Worm (Caenorhabditis elegans) whole organism, L4 larva: ENCODE data around the gene srab-20.

Source experiments
- F49E8.2 ChIP-seq: sonication (generic microtip); optimal IDR thresholded peaks from 2 replicates; lab custom pipeline; 2016; ENCODE audit warnings: missing compliant biosample characterization, mild to moderate bottlenecking, missing genetic modification characterization, borderline replicate concordance
- T26A8.4 ChIP-seq: fragments of 200-800 bp; sonication (Bioruptor generic); IDR thresholded peaks from 2 replicates; pipeline ENCODE4 v1.3.6; 2022; ENCODE audit warnings: missing genetic modification characterization, missing compliant biosample characterization
- Y48G9A.11 ChIP-seq: fragments of 200-800 bp; sonication (Bioruptor generic); IDR thresholded peaks from 2 replicates; pipeline ENCODE4 v1.3.6; 2022; ENCODE audit warnings: missing genetic modification reagents, missing genetic modification characterization, missing compliant biosample characterization
- Y75B8A.6 ChIP-seq: fragments of 200-800 bp; sonication (Bioruptor generic); IDR thresholded peaks from 2 replicates; pipeline ENCODE4 v1.3.6; 2022; ENCODE audit warnings: missing genetic modification reagents, missing genetic modification characterization, missing compliant biosample characterization
- aha-1 ChIP-seq: fragments of 150-350 bp; peaks from one replicate; lab custom pipeline; 2014; ENCODE audit warnings: missing biosample characterization, missing genetic modification characterization
- ceh-32 ChIP-seq: sonication (generic microtip); optimal IDR thresholded peaks from 2 replicates; lab custom pipeline; 2016; ENCODE audit warnings: mild to moderate bottlenecking, missing genetic modification characterization, missing compliant biosample characterization; ENCODE audit not compliant: poor library complexity
- ceh-62 ChIP-seq: sonication (generic microtip); optimal IDR thresholded peaks from 2 replicates; lab custom pipeline; 2017; ENCODE audit warnings: missing biosample characterization, missing genetic modification characterization
- cey-2 ChIP-seq: sonication (generic microtip); optimal IDR thresholded peaks from 3 replicates; lab custom pipeline; 2017; ENCODE audit warnings: missing genetic modification characterization, mild to moderate bottlenecking, missing compliant biosample characterization, antibody characterized with exemption, borderline replicate concordance; ENCODE audit not compliant: insufficient read depth
- daf-12 ChIP-seq: fragments of 150-350 bp; optimal IDR thresholded peaks from 2 replicates; lab custom pipeline; 2014; ENCODE audit warnings: missing biosample characterization, missing genetic modification reagents, missing genetic modification characterization
- daf-16 ChIP-seq, 3 experiments: sonication (generic microtip); optimal IDR thresholded peaks; 2 replicates each; lab custom pipeline; 2016 to 2017; ENCODE audit warnings: missing genetic modification characterization in 3 of 3, missing genetic modification reagents in 3 of 3, mild to moderate bottlenecking in 2 of 3, missing compliant biosample characterization in 2 of 3, missing biosample characterization in 1 of 3, moderate library complexity in 1 of 3
- daf-8 ChIP-seq: fragments of 200-800 bp; sonication (Bioruptor generic); IDR thresholded peaks from 2 replicates; pipeline ENCODE4 v1.3.6; 2022; ENCODE audit warnings: missing genetic modification characterization, missing compliant biosample characterization
- dmd-6 ChIP-seq: fragments of 200-800 bp; sonication (Bioruptor generic); IDR thresholded peaks from 2 replicates; pipeline ENCODE4 v1.3.6; 2022; ENCODE audit warnings: missing genetic modification reagents, missing genetic modification characterization, missing compliant biosample characterization
- duxl-1 ChIP-seq: sonication (generic microtip); optimal IDR thresholded peaks from 2 replicates; lab custom pipeline; 2016; ENCODE audit warnings: mild to moderate bottlenecking, missing genetic modification characterization, moderate library complexity, missing compliant biosample characterization; ENCODE audit not compliant: poor library complexity
- egl-27 ChIP-seq: sonication (generic microtip); optimal IDR thresholded peaks from 3 replicates; lab custom pipeline; 2017; ENCODE audit warnings: missing biosample characterization, missing genetic modification reagents, missing genetic modification characterization
- egl-43 ChIP-seq: fragments of 200-800 bp; sonication (Bioruptor generic); IDR thresholded peaks from 2 replicates; pipeline ENCODE4 v1.3.6; 2022; ENCODE audit warnings: missing genetic modification reagents, missing genetic modification characterization, missing compliant biosample characterization
- hif-1 ChIP-seq, 2 experiments: sonication (generic microtip); optimal IDR thresholded peaks; 2 replicates each; lab custom pipeline; 2016 to 2017; ENCODE audit warnings: missing compliant biosample characterization in 2 of 2, missing genetic modification characterization in 2 of 2, missing genetic modification reagents in 2 of 2, missing genotype in 2 of 2, mild to moderate bottlenecking in 1 of 2
- hlh-11 ChIP-seq: fragments of 200-800 bp; sonication (Bioruptor generic); optimal IDR thresholded peaks from 2 replicates; lab custom pipeline; 2018; ENCODE audit warnings: mild to moderate bottlenecking, missing genetic modification characterization, missing compliant biosample characterization
- hmg-1.1 ChIP-seq: fragments of 200-800 bp; sonication (Bioruptor generic); IDR thresholded peaks from 2 replicates; pipeline ENCODE4 v1.3.6; 2022; ENCODE audit warnings: missing genetic modification reagents, missing genetic modification characterization, missing compliant biosample characterization
- jun-1 ChIP-seq: fragments of 150-350 bp; optimal IDR thresholded peaks from 2 replicates; lab custom pipeline; 2014; ENCODE audit warnings: missing biosample characterization, missing genetic modification reagents, missing genetic modification characterization
- lim-7 ChIP-seq: fragments of 200-800 bp; sonication (Bioruptor generic); IDR thresholded peaks from 2 replicates; pipeline ENCODE4 v1.3.6; 2022; ENCODE audit warnings: missing genetic modification characterization, missing compliant biosample characterization
- lin-29 ChIP-seq: fragments of 200-800 bp; sonication (Bioruptor generic); IDR thresholded peaks from 2 replicates; pipeline ENCODE4 v1.3.6; 2022; ENCODE audit warnings: missing genetic modification reagents, missing genetic modification characterization, missing compliant biosample characterization
- lin-38 ChIP-seq: fragments of 200-800 bp; sonication (Bioruptor generic); IDR thresholded peaks from 2 replicates; pipeline ENCODE4 v1.3.6; 2022; ENCODE audit warnings: missing genetic modification reagents, missing genetic modification characterization, missing compliant biosample characterization
- lin-39 ChIP-seq: fragments of 150-350 bp; optimal IDR thresholded peaks from 2 replicates; lab custom pipeline; 2014; ENCODE audit warnings: missing biosample characterization, missing genetic modification reagents, missing genetic modification characterization
- mdl-1 ChIP-seq, 2 experiments: fragments of 150-350 bp in 1 of 2; sonication (generic microtip) in 1 of 2; optimal IDR thresholded peaks; 2 replicates each; lab custom pipeline; 2014 to 2017; ENCODE audit warnings: missing biosample characterization in 2 of 2, missing genetic modification characterization in 2 of 2
- mep-1 ChIP-seq: fragments of 150-350 bp; sonication (generic microtip); optimal IDR thresholded peaks from 3 replicates; lab custom pipeline; 2014; ENCODE audit warnings: missing biosample characterization, missing genetic modification characterization
- mes-2 ChIP-seq: sonication (generic microtip); optimal IDR thresholded peaks from 2 replicates; lab custom pipeline; 2016; ENCODE audit warnings: missing genotype, mild to moderate bottlenecking, missing genetic modification characterization, missing compliant biosample characterization; ENCODE audit not compliant: poor library complexity, severe bottlenecking
- nhr-102 ChIP-seq: sonication (generic microtip); optimal IDR thresholded peaks from 2 replicates; lab custom pipeline; 2016; ENCODE audit warnings: mild to moderate bottlenecking, missing genetic modification characterization, moderate library complexity, missing compliant biosample characterization
- nhr-237 ChIP-seq: sonication (generic microtip); optimal IDR thresholded peaks from 2 replicates; lab custom pipeline; 2017; ENCODE audit warnings: missing biosample characterization, missing genetic modification characterization
- nhr-25 ChIP-seq: sonication (generic microtip); optimal IDR thresholded peaks from 2 replicates; lab custom pipeline; 2017; ENCODE audit warnings: missing genetic modification characterization, mild to moderate bottlenecking, missing compliant biosample characterization, antibody characterized with exemption, moderate library complexity, borderline replicate concordance; ENCODE audit not compliant: insufficient read depth
- nhr-28 ChIP-seq: fragments of 150-350 bp; optimal IDR thresholded peaks from 2 replicates; lab custom pipeline; 2014; ENCODE audit warnings: missing biosample characterization, missing genetic modification characterization
- nhr-41 ChIP-seq: fragments of 200-800 bp; sonication (Bioruptor generic); IDR thresholded peaks from 2 replicates; pipeline ENCODE4 v1.3.6; 2022; ENCODE audit warnings: missing genetic modification reagents, missing genetic modification characterization, missing compliant biosample characterization
- nhr-77 ChIP-seq: fragments of 150-350 bp; optimal IDR thresholded peaks from 2 replicates; lab custom pipeline; 2014; ENCODE audit warnings: missing biosample characterization, missing genetic modification characterization
- pha-4 ChIP-seq, 2 experiments: fragments of 150-350 bp in 1 of 2; fragments of 200-800 bp in 1 of 2; sonication (Bioruptor generic) in 1 of 2; IDR thresholded peaks in 1 of 2; optimal IDR thresholded peaks in 1 of 2; 2 replicates each; pipeline versions ENCODE4 v1.3.6 to Lab custom; 2014 to 2022; ENCODE audit warnings: missing genetic modification characterization in 2 of 2, missing genetic modification reagents in 2 of 2, missing biosample characterization in 1 of 2, missing compliant biosample characterization in 1 of 2
- pqm-1 ChIP-seq: sonication (generic microtip); optimal IDR thresholded peaks from 2 replicates; lab custom pipeline; 2017; ENCODE audit warnings: missing biosample characterization, missing genetic modification characterization
- rbr-2 ChIP-seq: sonication (generic microtip); optimal IDR thresholded peaks from 2 replicates; lab custom pipeline; 2016; ENCODE audit warnings: missing genotype, missing genetic modification characterization, missing compliant biosample characterization
- set-16 ChIP-seq: fragments of 200-800 bp; sonication (Bioruptor generic); IDR thresholded peaks from 2 replicates; pipeline ENCODE4 v1.3.6; 2022; ENCODE audit warnings: missing genetic modification reagents, missing genetic modification characterization, missing compliant biosample characterization
- skn-1 ChIP-seq: fragments of 150-350 bp; optimal IDR thresholded peaks from 2 replicates; lab custom pipeline; 2014; ENCODE audit warnings: missing biosample characterization, missing genetic modification characterization
- snpc-1.2 ChIP-seq: fragments of 200-800 bp; sonication (Bioruptor generic); IDR thresholded peaks from 2 replicates; pipeline ENCODE4 v1.3.6; 2022; ENCODE audit warnings: missing genetic modification reagents, missing genetic modification characterization, missing compliant biosample characterization
- tag-97 ChIP-seq: fragments of 200-800 bp; sonication (Bioruptor generic); IDR thresholded peaks from 2 replicates; pipeline ENCODE4 v1.3.6; 2022; ENCODE audit warnings: missing genetic modification characterization, missing compliant biosample characterization
- unc-39 ChIP-seq: sonication (generic microtip); optimal IDR thresholded peaks from 2 replicates; lab custom pipeline; 2017; ENCODE audit warnings: missing biosample characterization, missing genetic modification characterization
- unc-62 ChIP-seq, 3 experiments: fragments of 150-350 bp in 1 of 3; sonication (generic microtip); optimal IDR thresholded peaks in 2 of 3; peaks in 1 of 3; 1 replicate in 1 of 3; 2 replicates in 2 of 3; lab custom pipeline; 2014 to 2017; ENCODE audit warnings: missing biosample characterization in 3 of 3, missing genetic modification characterization in 3 of 3, missing genetic modification reagents in 3 of 3, missing genotype in 1 of 3
- zag-1 ChIP-seq: fragments of 150-350 bp; optimal IDR thresholded peaks from 2 replicates; lab custom pipeline; 2014; ENCODE audit warnings: missing biosample characterization, missing genetic modification characterization
- ztf-11 ChIP-seq: fragments of 150-350 bp; optimal IDR thresholded peaks from 2 replicates; lab custom pipeline; 2014; ENCODE audit warnings: missing biosample characterization, missing genetic modification characterization

Gene srab-20

DNA sequence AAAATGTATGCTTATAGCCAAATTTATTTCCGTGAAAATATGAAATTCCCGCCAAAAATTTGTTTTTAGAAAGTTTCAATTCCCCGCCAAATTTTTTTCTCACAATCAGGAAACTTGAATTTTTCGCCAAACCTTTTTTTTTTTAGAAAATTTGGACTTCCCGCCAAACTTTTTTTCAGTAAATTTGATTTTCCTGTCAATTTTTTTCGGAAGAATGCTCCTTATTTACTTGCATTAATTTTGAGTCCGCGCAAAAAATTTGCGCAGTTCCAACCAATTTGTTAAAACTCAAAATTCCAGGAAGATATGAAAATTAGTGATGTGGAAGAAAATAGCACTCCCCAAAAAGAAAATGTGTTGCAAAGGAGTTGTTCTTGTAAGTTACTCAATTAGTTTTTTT lies 31.1 kb downstream of the srab-20 start, which contains the start of gene slc-28.2:
Gene slc-28.2 (plus strand): TSS at position 301 of the 400 bp plus-strand sequence.
- no peak for TF ChIP-seq jun-1 (tag; lab: Kevin White, UChicago)
- no peak for TF ChIP-seq tag-97 (GFP tag; lab: Robert Waterston, UW)
- TF ChIP-seq snpc-1.2 = no peak
- no peak for TF ChIP-seq daf-12
- no peak for TF ChIP-seq lin-29 (GFP tag; lab: Robert Waterston, UW)
- TF ChIP-seq, all 104 proteins: peak for 0

DNA sequence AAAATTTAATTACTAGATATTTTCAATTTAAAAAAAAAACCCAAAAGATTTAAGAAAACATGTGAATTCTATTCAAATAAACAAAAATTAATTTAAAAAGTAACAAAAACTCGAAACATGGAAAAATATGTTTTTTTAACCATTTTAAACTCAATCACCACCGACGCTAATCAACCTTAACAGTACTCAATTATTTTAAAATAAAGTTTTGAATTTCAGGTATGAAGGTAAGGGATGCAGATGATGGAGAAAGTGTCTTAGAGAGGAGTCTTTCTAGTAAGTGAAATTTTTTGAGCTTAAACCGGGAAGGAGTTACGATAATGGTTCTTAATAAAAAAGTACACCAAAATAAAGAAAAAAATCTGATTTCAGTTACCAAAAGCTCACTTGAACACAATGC lies 34.7 kb downstream of the srab-20 start, which contains the start of gene slc-28.1:
Gene slc-28.1 (plus strand): TSS at position 301 of the 400 bp plus-strand sequence.
- no peak for TF ChIP-seq ztf-11
- TF ChIP-seq mdl-1 (tag; optimal IDR thresholded peaks at IDR 0.05; lab: Kevin White, UChicago) = no peak
- TF ChIP-seq Y48G9A.11 (GFP tag; lab: Robert Waterston, UW) = no peak
- TF ChIP-seq nhr-237 (tag; lab: Kevin White, UChicago) = no peak
- TF ChIP-seq set-16 = no peak
- no peak for TF ChIP-seq nhr-25 (tag; lab: Kevin White, UChicago)
- TF ChIP-seq egl-27 = no peak
- no peak for TF ChIP-seq unc-62 (GFP tag; optimal IDR thresholded peaks at IDR 0.05 in 1 of 2; lab: Kevin White, UChicago)
- TF ChIP-seq unc-62 (tag; optimal IDR thresholded peaks at IDR 0.05; lab: Kevin White, UChicago) = no peak
- no peak for TF ChIP-seq mep-1
- TF ChIP-seq daf-12 = no peak
- TF ChIP-seq skn-1 (tag; lab: Kevin White, UChicago) = no peak
- no peak for TF ChIP-seq F49E8.2 (tag; lab: Kevin White, UChicago)
- TF ChIP-seq lin-38 (GFP tag; lab: Robert Waterston, UW) = no peak
- no peak for TF ChIP-seq pqm-1 (tag; lab: Kevin White, UChicago)
- TF ChIP-seq nhr-77 = no peak
- TF ChIP-seq lin-39 = no peak
- TF ChIP-seq hlh-11 (tag; lab: Kevin White, UChicago) = no peak
- no peak for TF ChIP-seq egl-43 (GFP tag; lab: Robert Waterston, UW)
- TF ChIP-seq mes-2 = no peak

ce11 chrV:3464897-3465296 lies 36.1 kb downstream of the srab-20 start:
- TF ChIP-seq unc-62 (GFP tag; optimal IDR thresholded peaks at IDR 0.05 in 1 of 2; lab: Kevin White, UChicago) = peak in 1 of 2 experiments; percentile 92
- no peak for TF ChIP-seq unc-62 (tag; optimal IDR thresholded peaks at IDR 0.05; lab: Kevin White, UChicago)
- TF ChIP-seq egl-27 = no peak
- no peak for TF ChIP-seq F49E8.2 (tag; lab: Kevin White, UChicago)

DNA sequence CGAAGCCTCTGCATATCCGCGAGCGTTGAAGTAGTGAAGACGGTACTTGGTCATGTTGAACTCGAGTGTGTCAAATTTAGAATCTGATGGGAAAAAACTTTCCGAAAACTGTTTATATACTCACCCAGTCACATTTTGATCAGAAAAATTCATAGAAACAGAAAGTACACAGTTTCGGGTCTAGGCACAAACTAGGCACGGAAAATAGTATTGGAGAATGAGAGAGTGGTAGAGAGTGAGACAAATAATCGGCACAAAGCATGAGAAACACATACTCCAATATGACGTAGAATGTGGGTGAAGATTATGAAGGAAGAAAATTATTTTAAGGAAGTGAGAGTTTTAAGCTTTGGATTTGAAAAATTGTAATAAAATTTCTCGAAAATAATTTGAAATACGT lies 39.6 kb downstream of the srab-20 start, which contains the start of gene gst-33:
Gene gst-33 (minus strand): TSS at position 127 of the 400 bp plus-strand sequence.
- TF ChIP-seq hmg-1.1 (no peak), duxl-1 (tag; lab: Kevin White, UChicago) (no peak), ceh-62 (tag; lab: Kevin White, UChicago) (no peak), daf-16 (GFP tag; optimal IDR thresholded peaks at IDR 0.05; lab: Kevin White, UChicago) (no peak), daf-16 (tag; optimal IDR thresholded peaks at IDR 0.05; lab: Kevin White, UChicago) (peak; percentile 87), T26A8.4 (no peak), unc-39 (tag; lab: Kevin White, UChicago) (no peak), mdl-1 (tag; optimal IDR thresholded peaks at IDR 0.05; lab: Kevin White, UChicago) (no peak), Y75B8A.6 (GFP tag; lab: Robert Waterston, UW) (no peak), lin-38 (GFP tag; lab: Robert Waterston, UW) (no peak), skn-1 (tag; lab: Kevin White, UChicago) (no peak), hif-1 (tag; optimal IDR thresholded peaks at IDR 0.05; lab: Kevin White, UChicago) (no peak), cey-2 (tag; lab: Kevin White, UChicago) (no peak), dmd-6 (GFP tag; lab: Robert Waterston, UW) (no peak), daf-8 (no peak), mep-1 (no peak), nhr-77 (peak; percentile 50), nhr-102 (tag; lab: Kevin White, UChicago) (peak; percentile 97), rbr-2 (tag; lab: Kevin White, UChicago) (no peak), zag-1 (no peak), lim-7 (GFP tag; lab: Robert Waterston, UW) (no peak), ceh-32 (tag; lab: Kevin White, UChicago) (no peak), aha-1 (tag; lab: Kevin White, UChicago) (no peak), pha-4 (GFP tag; IDR thresholded peaks at IDR 0.05; lab: Robert Waterston, UW) (no peak), pha-4 (tag; optimal IDR thresholded peaks at IDR 0.05; lab: Kevin White, UChicago) (no peak), nhr-28 (tag; lab: Kevin White, UChicago) (peak; percentile 98), nhr-41 (GFP tag; lab: Robert Waterston, UW) (no peak)
